Worm (Caenorhabditis elegans) whole organism, L1 larva: ENCODE data around the gene K04B12.2.

Source experiments
- aha-1 ChIP-seq: fragments of 150-350 bp; optimal IDR thresholded peaks from 2 replicates; lab custom pipeline; 2014; ENCODE audit warnings: missing biosample characterization, missing genetic modification characterization
- blmp-1 ChIP-seq: fragments of 150-350 bp; optimal IDR thresholded peaks from 2 replicates; lab custom pipeline; 2014; ENCODE audit warnings: missing biosample characterization, missing genetic modification characterization
- dpl-1 ChIP-seq, 3 experiments: fragments of 150-350 bp in 2 of 3; sonication (generic microtip) in 1 of 3; optimal IDR thresholded peaks; 2 replicates each; lab custom pipeline; 2014 to 2017; ENCODE audit warnings: missing biosample characterization in 3 of 3, missing genetic modification characterization in 3 of 3, missing genetic modification reagents in 3 of 3
- elt-3 ChIP-seq, 6 experiments: fragments of 150-350 bp in 1 of 6; sonication (generic microtip); optimal IDR thresholded peaks; 2 replicates each; lab custom pipeline; 2017 to 2018; ENCODE audit warnings: missing biosample characterization in 6 of 6, missing genetic modification characterization in 6 of 6, inconsistent platforms in 1 of 6
- fkh-8 ChIP-seq: sonication (generic microtip); optimal IDR thresholded peaks from 2 replicates; lab custom pipeline; 2016; ENCODE audit warnings: mild to moderate bottlenecking, missing genetic modification characterization, missing compliant biosample characterization
- fos-1 ChIP-seq: fragments of 150-350 bp; optimal IDR thresholded peaks from 2 replicates; lab custom pipeline; 2014; ENCODE audit warnings: missing biosample characterization, missing genetic modification characterization
- hlh-17 ChIP-seq: fragments of 200-800 bp; sonication (Bioruptor generic); optimal IDR thresholded peaks from 2 replicates; lab custom pipeline; 2018; ENCODE audit warnings: missing genetic modification characterization, mild to moderate bottlenecking, missing compliant biosample characterization, moderate library complexity, borderline replicate concordance
- isw-1 ChIP-seq: fragments of 200-800 bp; sonication (Bioruptor generic); IDR thresholded peaks from 2 replicates; pipeline ENCODE4 v1.3.6; 2022; ENCODE audit warnings: missing genetic modification characterization, missing compliant biosample characterization
- mep-1 ChIP-seq: fragments of 150-350 bp; optimal IDR thresholded peaks from 2 replicates; lab custom pipeline; 2014; ENCODE audit warnings: missing biosample characterization, missing genetic modification characterization
- nhr-12 ChIP-seq: sonication (generic microtip); optimal IDR thresholded peaks from 2 replicates; lab custom pipeline; 2017; ENCODE audit warnings: missing biosample characterization, missing genetic modification characterization
- rnt-1 ChIP-seq: sonication (generic microtip); optimal IDR thresholded peaks from 2 replicates; lab custom pipeline; 2016; ENCODE audit warnings: mild to moderate bottlenecking, missing genetic modification characterization, moderate library complexity, missing compliant biosample characterization
- unc-86 ChIP-seq: sonication (generic microtip); optimal IDR thresholded peaks from 2 replicates; lab custom pipeline; 2016; ENCODE audit warnings: missing genetic modification characterization, missing compliant biosample characterization
- zip-4 ChIP-seq: fragments of 200-800 bp; sonication (Bioruptor generic); optimal IDR thresholded peaks from 2 replicates; lab custom pipeline; 2018; ENCODE audit warnings: mild to moderate bottlenecking, missing genetic modification characterization, moderate library complexity, missing compliant biosample characterization
- ztf-4 ChIP-seq: fragments of 150-350 bp; optimal IDR thresholded peaks from 2 replicates; lab custom pipeline; 2014; ENCODE audit warnings: missing biosample characterization, missing genetic modification characterization

ce11 chrII:14413035-14413525 lies 24.7 kb downstream of the K04B12.2 start, which contains the start of gene exl-1:
- TF ChIP-seq nhr-12 (tag; lab: Kevin White, UChicago) (no peak), mep-1 (no peak), ztf-4 (tag; lab: Kevin White, UChicago) (no peak), isw-1 (GFP tag; lab: Robert Waterston, UW) (no peak), fos-1 (tag; lab: Kevin White, UChicago) (no peak), hlh-17 (GFP tag; lab: Kevin White, UChicago) (no peak), dpl-1 (GFP tag; optimal IDR thresholded peaks at IDR 0.05; lab: Kevin White, UChicago) (peak; percentile 22 to 67 (median 58)), elt-3 (tag; optimal IDR thresholded peaks at IDR 0.05; lab: Kevin White, UChicago) (no peak), unc-86 (tag; lab: Kevin White, UChicago) (no peak), rnt-1 (tag; lab: Kevin White, UChicago) (no peak), blmp-1 (no peak), zip-4 (no peak), fkh-8 (tag; lab: Kevin White, UChicago) (no peak), aha-1 (tag; lab: Kevin White, UChicago) (no peak)
